Worm (Caenorhabditis elegans) whole organism, mixed stage, embryonic: ENCODE data around the gene C05C10.2.
A peak's percentile ranks its signal among the peaks of the same experiment; 100 is the strongest.

ENCODE experiments used
- M03D4.4 ChIP-seq: sonication (generic microtip); optimal IDR thresholded peaks from 2 replicates; lab custom pipeline; 2017; ENCODE audit warnings: mild to moderate bottlenecking, missing genetic modification characterization, missing compliant biosample characterization
- bed-3 ChIP-seq: fragments of 200-800 bp; sonication (Bioruptor generic); optimal IDR thresholded peaks from 3 replicates; lab custom pipeline; 2018; ENCODE audit warnings: mild to moderate bottlenecking, missing genetic modification characterization, moderate library complexity, missing compliant biosample characterization
- blmp-1 ChIP-seq: fragments of 150-350 bp; optimal IDR thresholded peaks from 2 replicates; lab custom pipeline; 2014; ENCODE audit warnings: missing biosample characterization, missing genetic modification characterization
- ceh-39 ChIP-seq: fragments of 150-350 bp; optimal IDR thresholded peaks from 2 replicates; lab custom pipeline; 2014; ENCODE audit warnings: missing biosample characterization, missing genetic modification characterization
- ceh-43 ChIP-seq: fragments of 200-800 bp; sonication (Bioruptor generic); optimal IDR thresholded peaks from 2 replicates; lab custom pipeline; 2018; ENCODE audit warnings: mild to moderate bottlenecking, missing genetic modification characterization, moderate library complexity, missing compliant biosample characterization
- ceh-83 ChIP-seq: fragments of 200-800 bp; sonication (Bioruptor generic); optimal IDR thresholded peaks from 2 replicates; lab custom pipeline; 2018; ENCODE audit warnings: mild to moderate bottlenecking, missing genetic modification characterization, missing compliant biosample characterization
- ces-1 ChIP-seq: fragments of 150-350 bp; optimal IDR thresholded peaks from 2 replicates; lab custom pipeline; 2014; ENCODE audit warnings: missing biosample characterization, missing genetic modification reagents, missing genetic modification characterization
- cnd-1 ChIP-seq: fragments of 200-800 bp; sonication (Bioruptor generic); optimal IDR thresholded peaks from 2 replicates; lab custom pipeline; 2018; ENCODE audit warnings: mild to moderate bottlenecking, missing genetic modification characterization, missing compliant biosample characterization
- drap-1 ChIP-seq: fragments of 200-800 bp; sonication (Bioruptor generic); optimal IDR thresholded peaks from 3 replicates; lab custom pipeline; 2018; ENCODE audit warnings: mild to moderate bottlenecking, missing genetic modification characterization, missing compliant biosample characterization
- elt-1 ChIP-seq: sonication (generic microtip); optimal IDR thresholded peaks from 2 replicates; lab custom pipeline; 2017; ENCODE audit warnings: missing genetic modification characterization, mild to moderate bottlenecking, missing compliant biosample characterization, antibody characterized with exemption, moderate library complexity, borderline replicate concordance; ENCODE audit not compliant: insufficient read depth
- flh-1 ChIP-seq: fragments of 200-800 bp; sonication (Bioruptor generic); optimal IDR thresholded peaks from 2 replicates; lab custom pipeline; 2018; ENCODE audit warnings: mild to moderate bottlenecking, missing genetic modification characterization, moderate library complexity, missing compliant biosample characterization
- ham-2 ChIP-seq: fragments of 200-800 bp; sonication (Bioruptor generic); optimal IDR thresholded peaks from 2 replicates; lab custom pipeline; 2018; ENCODE audit warnings: mild to moderate bottlenecking, missing genetic modification characterization, missing compliant biosample characterization
- hlh-1 ChIP-seq: fragments of 150-350 bp; optimal IDR thresholded peaks from 2 replicates; lab custom pipeline; 2014; ENCODE audit warnings: missing biosample characterization, missing genetic modification reagents, missing genetic modification characterization
- lin-13 ChIP-seq: fragments of 150-350 bp; optimal IDR thresholded peaks from 2 replicates; lab custom pipeline; 2014; ENCODE audit warnings: missing biosample characterization, missing genetic modification characterization
- lin-32 ChIP-seq: fragments of 200-800 bp; sonication (Bioruptor generic); optimal IDR thresholded peaks from 2 replicates; lab custom pipeline; 2018; ENCODE audit warnings: mild to moderate bottlenecking, missing genetic modification characterization, missing compliant biosample characterization
- lsy-2 ChIP-seq: fragments of 150-350 bp; optimal IDR thresholded peaks from 2 replicates; lab custom pipeline; 2014; ENCODE audit warnings: missing biosample characterization, missing genetic modification characterization
- mab-5 ChIP-seq: fragments of 150-350 bp; optimal IDR thresholded peaks from 2 replicates; lab custom pipeline; 2014; ENCODE audit warnings: missing biosample characterization, missing genetic modification characterization
- mep-1 ChIP-seq: fragments of 150-350 bp; optimal IDR thresholded peaks from 2 replicates; lab custom pipeline; 2017; ENCODE audit warnings: missing biosample characterization, missing genetic modification reagents, missing genetic modification characterization, inconsistent platforms
- mls-2 ChIP-seq: sonication (generic microtip); optimal IDR thresholded peaks from 2 replicates; lab custom pipeline; 2016; ENCODE audit warnings: mild to moderate bottlenecking, missing genetic modification characterization, moderate library complexity, missing compliant biosample characterization
- nhr-12 ChIP-seq: fragments of 150-350 bp; optimal IDR thresholded peaks from 2 replicates; lab custom pipeline; 2014; ENCODE audit warnings: missing biosample characterization, missing genetic modification characterization
- nhr-2 ChIP-seq: fragments of 150-350 bp; optimal IDR thresholded peaks from 2 replicates; lab custom pipeline; 2014; ENCODE audit warnings: missing biosample characterization, missing genetic modification characterization
- nhr-237 ChIP-seq: fragments of 150-350 bp; optimal IDR thresholded peaks from 2 replicates; lab custom pipeline; 2014; ENCODE audit warnings: missing biosample characterization, missing genetic modification characterization
- nhr-28 ChIP-seq: fragments of 150-350 bp; optimal IDR thresholded peaks from 2 replicates; lab custom pipeline; 2014; ENCODE audit warnings: missing biosample characterization, missing genetic modification characterization
- nhr-76 ChIP-seq: sonication (generic microtip); optimal IDR thresholded peaks from 2 replicates; lab custom pipeline; 2017; ENCODE audit warnings: missing biosample characterization, missing genetic modification characterization
- pha-4 ChIP-seq: fragments of 150-350 bp; optimal IDR thresholded peaks from 2 replicates; lab custom pipeline; 2018; ENCODE audit warnings: missing biosample characterization, missing genetic modification reagents, missing genetic modification characterization
- sem-2 ChIP-seq: fragments of 200-800 bp; sonication (Bioruptor generic); optimal IDR thresholded peaks from 2 replicates; lab custom pipeline; 2018; ENCODE audit warnings: mild to moderate bottlenecking, missing genetic modification characterization, missing compliant biosample characterization
- snpc-4 ChIP-seq: fragments of 150-350 bp; optimal IDR thresholded peaks from 2 replicates; lab custom pipeline; 2014; ENCODE audit warnings: missing biosample characterization, missing genetic modification characterization
- sptf-1 ChIP-seq: sonication (generic microtip); optimal IDR thresholded peaks from 2 replicates; lab custom pipeline; 2017; ENCODE audit warnings: mild to moderate bottlenecking, missing genetic modification characterization, moderate library complexity, missing compliant biosample characterization
- tbx-8 ChIP-seq: fragments of 200-800 bp; sonication (Bioruptor generic); optimal IDR thresholded peaks from 2 replicates; lab custom pipeline; 2018; ENCODE audit warnings: mild to moderate bottlenecking, missing genetic modification characterization, moderate library complexity, missing compliant biosample characterization
- unc-120 ChIP-seq: sonication (generic microtip); optimal IDR thresholded peaks from 2 replicates; lab custom pipeline; 2017; ENCODE audit warnings: missing genetic modification characterization, missing compliant biosample characterization; ENCODE audit not compliant: poor library complexity, severe bottlenecking
- unc-39 ChIP-seq: fragments of 150-350 bp; optimal IDR thresholded peaks from 2 replicates; lab custom pipeline; 2014; ENCODE audit warnings: missing biosample characterization, missing genetic modification characterization
- unc-62 ChIP-seq: fragments of 150-350 bp; optimal IDR thresholded peaks from 2 replicates; lab custom pipeline; 2014; ENCODE audit warnings: missing biosample characterization, missing genetic modification reagents, missing genetic modification characterization
- zip-8 ChIP-seq: fragments of 150-350 bp; optimal IDR thresholded peaks from 2 replicates; lab custom pipeline; 2014; ENCODE audit warnings: missing biosample characterization, missing genetic modification characterization

The C05C10.2 gene

DNA sequence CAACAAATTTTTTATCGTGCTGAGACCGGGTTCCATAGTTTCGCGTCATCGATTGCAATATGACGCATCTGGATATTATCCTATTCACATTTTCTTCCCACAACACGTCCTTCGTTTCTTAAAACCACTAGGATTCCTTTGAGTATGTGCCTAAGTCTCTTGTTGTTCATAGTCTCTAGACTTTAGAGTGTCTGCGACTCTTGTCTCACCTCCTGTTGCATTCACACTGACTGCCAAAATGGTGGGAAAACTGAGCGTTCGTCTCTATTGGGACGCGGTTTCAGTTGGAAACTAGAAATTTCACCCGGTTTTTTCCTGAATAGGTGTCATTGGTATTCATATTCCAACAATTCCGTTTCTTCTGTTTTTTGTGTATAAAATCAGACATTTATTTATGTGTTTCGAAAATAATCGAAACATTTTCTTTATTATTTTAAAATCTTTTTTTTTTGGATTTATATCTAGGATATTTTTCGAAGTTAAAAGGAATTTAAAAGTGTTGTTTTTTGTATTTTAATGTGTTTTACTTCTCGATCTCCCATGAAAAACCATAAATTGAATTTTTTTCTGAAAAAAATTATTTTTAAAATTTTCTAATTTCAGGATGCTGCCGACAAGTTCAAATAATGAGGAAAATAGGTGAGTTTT, at the start of gene C05C10.2:
Gene C05C10.2 (plus strand): TSS at position 598 of the 648 bp plus-strand sequence.
- no peak for TF ChIP-seq zip-8
- no peak for TF ChIP-seq ceh-39 (tag; lab: Kevin White, UChicago)
- TF ChIP-seq nhr-12 (tag; lab: Kevin White, UChicago): no peak
- no peak for TF ChIP-seq pha-4
- TF ChIP-seq nhr-28 (tag; lab: Kevin White, UChicago): no peak
- TF ChIP-seq mls-2 (tag; lab: Kevin White, UChicago): no peak
- TF ChIP-seq lsy-2 (tag; lab: Kevin White, UChicago): no peak
- no peak for TF ChIP-seq ceh-43 (GFP tag; lab: Kevin White, UChicago)
- TF ChIP-seq sptf-1 (tag; lab: Kevin White, UChicago): no peak
- no peak for TF ChIP-seq drap-1 (GFP tag; lab: Kevin White, UChicago)
- no peak for TF ChIP-seq sem-2 (GFP tag; lab: Kevin White, UChicago)
- TF ChIP-seq flh-1 (GFP tag; lab: Kevin White, UChicago): no peak
- no peak for TF ChIP-seq lin-32
- TF ChIP-seq unc-39: no peak
- TF ChIP-seq bed-3 (GFP tag; lab: Kevin White, UChicago): no peak
- no peak for TF ChIP-seq mab-5 (tag; lab: Kevin White, UChicago)
- TF ChIP-seq M03D4.4 (tag; lab: Kevin White, UChicago): no peak

DNA sequence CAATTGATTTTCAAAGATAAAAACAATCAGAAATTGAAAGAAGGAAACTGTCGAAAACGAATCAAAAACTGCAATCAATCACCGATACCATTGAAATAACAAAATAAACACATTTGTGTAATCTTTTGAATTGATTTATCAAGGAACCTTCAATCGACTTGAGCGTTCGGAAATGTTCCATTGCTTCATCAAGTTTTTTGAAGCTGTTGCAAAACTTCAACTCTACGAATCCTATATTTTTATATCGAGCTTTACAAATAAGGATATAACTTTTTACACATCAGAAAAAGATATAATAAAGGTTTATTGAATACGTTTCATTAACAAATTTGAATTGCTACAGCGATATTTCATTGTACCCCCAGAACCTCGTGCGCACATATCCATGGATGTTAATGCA, 49.1 kb upstream of the C05C10.2 start, which contains the start of gene chil-8:
Gene chil-8 (minus strand): TSS at position 101 of the 400 bp plus-strand sequence.
- TF ChIP-seq nhr-12 (tag; lab: Kevin White, UChicago): no peak
- no peak for TF ChIP-seq lin-13 (tag; lab: Kevin White, UChicago)
- TF ChIP-seq pha-4: no peak
- TF ChIP-seq tbx-8 (GFP tag; lab: Kevin White, UChicago): no peak
- no peak for TF ChIP-seq ceh-39 (tag; lab: Kevin White, UChicago)
- TF ChIP-seq snpc-4 (tag; lab: Kevin White, UChicago): no peak
- TF ChIP-seq M03D4.4 (tag; lab: Kevin White, UChicago): no peak
- no peak for TF ChIP-seq mep-1 (tag; lab: Kevin White, UChicago)
- TF ChIP-seq elt-1 (tag; lab: Kevin White, UChicago): no peak
- TF ChIP-seq nhr-28 (tag; lab: Kevin White, UChicago): no peak
- TF ChIP-seq nhr-2 (tag; lab: Kevin White, UChicago): no peak
- no peak for TF ChIP-seq ceh-83 (GFP tag; lab: Kevin White, UChicago)
- TF ChIP-seq nhr-237 (tag; lab: Kevin White, UChicago): no peak
- TF ChIP-seq unc-120: no peak
- TF ChIP-seq hlh-1 (tag; lab: Kevin White, UChicago): no peak
- TF ChIP-seq nhr-76 (tag; lab: Kevin White, UChicago): no peak
- no peak for TF ChIP-seq ces-1
- no peak for TF ChIP-seq unc-62 (GFP tag; lab: Kevin White, UChicago)

DNA sequence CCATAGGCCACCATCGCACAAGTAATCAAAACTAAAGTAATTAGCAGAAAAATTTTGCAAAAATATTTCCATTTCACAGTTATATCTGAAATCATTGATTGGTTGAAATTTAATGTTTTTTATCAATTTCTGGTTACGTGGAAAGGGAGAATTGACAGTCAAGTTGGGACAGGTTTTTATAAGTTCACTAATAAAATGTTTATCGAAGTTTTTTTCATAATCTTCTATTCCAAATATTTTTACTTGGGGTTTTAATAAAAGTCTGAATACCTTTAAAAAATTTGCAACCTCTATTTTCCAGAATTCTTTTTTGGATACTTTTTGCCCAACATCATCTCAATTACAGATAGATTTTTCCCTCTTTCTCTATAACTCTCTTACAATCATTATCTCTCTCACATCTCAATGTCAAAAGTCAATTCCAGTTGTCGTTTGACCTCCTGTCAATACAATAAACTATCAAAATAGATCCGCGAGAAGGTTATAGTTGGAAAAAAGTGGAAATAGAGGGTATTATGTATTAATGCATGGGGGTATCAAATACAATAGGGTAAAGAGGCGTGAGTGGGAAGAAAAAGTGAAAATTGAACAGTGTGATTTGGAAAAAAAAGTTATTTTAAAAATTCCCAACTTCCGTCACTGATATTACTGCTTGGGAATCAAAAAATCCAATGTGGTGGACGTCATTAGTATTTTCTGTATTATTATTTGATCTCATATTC, 47.4 kb upstream of the C05C10.2 start, which contains the start of the genes chil-2 and ctsa-3.2:
Gene chil-2 (minus strand): TSS at position 101 of the 722 bp plus-strand sequence.
Gene ctsa-3.2 (plus strand): TSS at position 672 of the 722 bp plus-strand sequence.
- TF ChIP-seq hlh-1 (tag; lab: Kevin White, UChicago) (no peak), ceh-43 (GFP tag; lab: Kevin White, UChicago) (no peak), ceh-39 (tag; lab: Kevin White, UChicago) (no peak), snpc-4 (tag; lab: Kevin White, UChicago) (no peak), nhr-28 (tag; lab: Kevin White, UChicago) (no peak), unc-62 (GFP tag; lab: Kevin White, UChicago) (no peak), cnd-1 (no peak), zip-8 (no peak), ceh-83 (GFP tag; lab: Kevin White, UChicago) (no peak)

DNA sequence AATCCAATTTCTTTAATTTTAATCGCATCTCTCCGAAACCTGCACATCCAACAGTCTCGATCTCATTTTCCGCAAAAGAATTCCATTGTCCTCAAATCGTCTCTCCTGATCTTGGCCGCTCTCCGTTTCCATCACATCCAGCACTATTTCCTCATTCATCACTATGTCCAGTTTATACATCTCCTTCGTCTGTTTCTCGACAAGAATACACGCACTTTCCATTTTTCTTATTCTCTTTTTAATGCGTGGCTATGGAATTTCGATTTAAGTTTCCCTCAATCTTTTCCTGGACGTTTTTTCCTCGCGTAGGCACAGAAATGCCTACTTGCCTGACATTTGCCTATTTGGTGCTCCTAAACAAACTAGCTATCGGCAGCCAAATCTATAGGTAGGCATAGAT, 42.2 kb upstream of the C05C10.2 start:
- TF ChIP-seq blmp-1 (tag; lab: Kevin White, UChicago) (peak; percentile 35), nhr-237 (tag; lab: Kevin White, UChicago) (no peak), ham-2 (GFP tag; lab: Kevin White, UChicago) (no peak)
